Worm (Caenorhabditis elegans): ENCODE data around the gene rpn-13.

The rpn-13 gene

DNA sequence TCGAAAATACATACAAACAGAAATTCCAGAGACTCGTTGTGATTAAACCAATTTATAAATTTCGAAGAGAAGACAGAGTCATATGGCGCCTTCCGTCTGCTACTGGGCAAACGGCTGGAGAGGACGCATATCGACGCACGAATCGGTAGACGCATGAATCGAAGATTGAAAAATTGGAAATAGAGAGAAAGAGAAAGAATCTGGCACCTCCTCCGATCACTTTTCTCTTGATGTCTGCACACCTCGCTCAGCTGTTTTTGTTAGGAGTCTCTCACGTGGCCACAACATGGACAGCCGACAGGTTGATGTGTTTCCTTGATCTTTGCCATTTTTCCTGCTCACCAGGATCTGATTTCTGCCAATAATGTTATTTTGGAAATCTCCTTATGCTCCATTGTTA is 18.4 kb upstream of the rpn-13 start:
- TF ChIP-seq mef-2 (tag; optimal IDR thresholded peaks at IDR 0.05): no peak
- peak; percentile 3 to 28 for TF ChIP-seq efl-1 (optimal IDR thresholded peaks at IDR 0.05)
- peak in 1 of 2 experiments; percentile 93 for TF ChIP-seq efl-1 (GFP tag; optimal IDR thresholded peaks at IDR 0.05 in 1 of 2)
- TF ChIP-seq C04F5.9 (tag; optimal IDR thresholded peaks at IDR 0.05): no peak
- TF ChIP-seq swsn-7 (tag; optimal IDR thresholded peaks at IDR 0.05): peak; percentile 2
- no peak for TF ChIP-seq nhr-11 (tag; optimal IDR thresholded peaks at IDR 0.05)
- TF ChIP-seq egl-27 (tag; optimal IDR thresholded peaks at IDR 0.05): peak in 1 of 2 experiments; percentile 1
- peak in 1 of 3 experiments; percentile 28 for TF ChIP-seq dpl-1 (GFP tag; optimal IDR thresholded peaks at IDR 0.05)
- peak; percentile 84 for TF ChIP-seq rnt-1 (tag; optimal IDR thresholded peaks at IDR 0.05)
- peak in 1 of 2 experiments; percentile 85 for TF ChIP-seq mdl-1 (tag; optimal IDR thresholded peaks at IDR 0.05)
- peak; percentile 97 for TF ChIP-seq nhr-85 (tag)
- TF ChIP-seq tbx-2 (tag; optimal IDR thresholded peaks at IDR 0.05): peak; percentile 42
- no peak for TF ChIP-seq aly-2 (tag; optimal IDR thresholded peaks at IDR 0.05)
- peak; percentile 26 for TF ChIP-seq lir-3 (tag; optimal IDR thresholded peaks at IDR 0.05; ENCODE audit: poor library complexity)
- peak; percentile 66 for TF ChIP-seq lin-39 (tag; optimal IDR thresholded peaks at IDR 0.05)
- TF ChIP-seq grh-1 (GFP tag; IDR thresholded peaks at IDR 0.05): peak; percentile 54; the same call in 1 of the 2 replicates
- TF ChIP-seq unc-86 (tag; optimal IDR thresholded peaks at IDR 0.05): no peak
- peak; percentile 57 for TF ChIP-seq dsc-1 (tag; optimal IDR thresholded peaks at IDR 0.05)
- TF ChIP-seq lin-35 (GFP tag; optimal IDR thresholded peaks at IDR 0.05): peak; percentile 28 to 58
- TF ChIP-seq nhr-19 (GFP tag; conservative IDR thresholded peaks at IDR 0.05): peak; percentile 73
- TF ChIP-seq vab-15 (tag; optimal IDR thresholded peaks at IDR 0.05): no peak
- TF ChIP-seq jun-1 (tag; optimal IDR thresholded peaks at IDR 0.05): no peak
- peak; percentile 92 for TF ChIP-seq nhr-71 (tag; optimal IDR thresholded peaks at IDR 0.05)
- TF ChIP-seq nhr-20 (tag; optimal IDR thresholded peaks at IDR 0.05): peak; percentile 80
- TF ChIP-seq lsy-2 (tag; optimal IDR thresholded peaks at IDR 0.05): peak; percentile 53 to 65
- peak; percentile 74 for TF ChIP-seq snu-23 (GFP tag; optimal IDR thresholded peaks at IDR 0.05)
- peak; percentile 65 for TF ChIP-seq unc-130 (tag; optimal IDR thresholded peaks at IDR 0.05)
- peak; percentile 91 for TF ChIP-seq lin-14 (GFP tag; optimal IDR thresholded peaks at IDR 0.05)
- TF ChIP-seq lin-13 (GFP tag; optimal IDR thresholded peaks at IDR 0.05): peak; percentile 50
- TF ChIP-seq unc-30 (tag; optimal IDR thresholded peaks at IDR 0.05): no peak
- TF ChIP-seq blmp-1 (tag; optimal IDR thresholded peaks at IDR 0.05): peak; percentile 61
- no peak for TF ChIP-seq skn-1 (tag; optimal IDR thresholded peaks at IDR 0.05)
- TF ChIP-seq nhr-47 (tag; optimal IDR thresholded peaks at IDR 0.05): peak; percentile 55
- TF ChIP-seq elt-3 (tag; optimal IDR thresholded peaks at IDR 0.05): peak in 1 of 6 experiments; percentile 3

DNA sequence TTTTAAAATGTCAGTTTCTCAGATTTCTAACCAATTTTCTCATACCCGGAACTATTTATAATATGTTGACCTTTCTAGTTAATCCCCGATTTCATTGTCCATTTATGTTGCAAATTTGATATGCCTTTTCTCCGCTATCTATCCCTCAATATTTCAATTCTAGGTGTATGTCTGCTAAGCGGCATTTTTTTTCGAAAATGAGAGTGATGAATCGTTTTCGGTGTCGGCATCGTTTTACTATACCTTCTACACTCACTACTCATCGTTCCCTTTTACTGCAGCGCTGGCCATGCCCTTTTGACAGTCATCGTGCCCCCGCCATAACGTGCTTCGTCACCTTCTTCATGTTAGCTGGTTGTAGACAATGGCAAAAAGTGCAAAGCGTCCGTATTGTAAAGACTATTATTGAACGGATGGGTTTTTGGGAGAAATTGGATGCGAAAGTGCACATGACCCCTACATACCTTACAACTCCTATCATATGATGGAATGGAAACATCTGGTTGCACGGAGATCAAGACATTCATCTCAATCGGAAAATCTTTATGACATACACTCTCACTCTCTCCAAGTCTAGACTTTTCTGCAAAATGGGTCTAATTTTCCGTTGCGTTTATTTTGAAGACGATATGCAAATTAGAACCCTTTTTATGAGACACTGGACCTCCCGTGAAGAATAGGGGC is 17.6 kb upstream of the rpn-13 start:
- TF ChIP-seq nhr-19 (GFP tag; conservative IDR thresholded peaks at IDR 0.05) (0 out of 2 replicates have a peak, but pooled peaks have one; percentile 5), alr-1 (tag; optimal IDR thresholded peaks at IDR 0.05; ENCODE audit: borderline replicate concordance) (no peak), tlp-1 (tag; optimal IDR thresholded peaks at IDR 0.05) (no peak), blmp-1 (tag; optimal IDR thresholded peaks at IDR 0.05) (peak; percentile 83), elt-3 (tag; optimal IDR thresholded peaks at IDR 0.05) (no peak), lin-14 (GFP tag; optimal IDR thresholded peaks at IDR 0.05) (peak; percentile 21), dsc-1 (tag; optimal IDR thresholded peaks at IDR 0.05) (peak; percentile 53), lin-35 (GFP tag; optimal IDR thresholded peaks at IDR 0.05) (peak in 1 of 2 experiments; percentile 5), mdl-1 (tag; optimal IDR thresholded peaks at IDR 0.05) (peak in 1 of 2 experiments; percentile 16), efl-1 (optimal IDR thresholded peaks at IDR 0.05) (no peak), efl-1 (GFP tag; optimal IDR thresholded peaks at IDR 0.05 in 1 of 2) (peak in 1 of 2 experiments; percentile 82), ama-1 (optimal IDR thresholded peaks at IDR 0.05) (no peak), ceh-8 (GFP tag; optimal IDR thresholded peaks at IDR 0.05) (no peak), fkh-8 (tag; optimal IDR thresholded peaks at IDR 0.05) (no peak), nhr-85 (tag) (peak; percentile 70), fkh-4 (tag; optimal IDR thresholded peaks at IDR 0.05; ENCODE audit: borderline replicate concordance) (peak; percentile 27), rnt-1 (tag; optimal IDR thresholded peaks at IDR 0.05) (peak; percentile 12), pag-3 (tag; optimal IDR thresholded peaks at IDR 0.05; ENCODE audit: borderline replicate concordance, insufficient read depth) (peak; percentile 27)
